Worm (Caenorhabditis elegans) whole organism, L2 larva: ENCODE measurements around the gene C30B5.2.

Experiments
- Y55F3AM.14 ChIP-seq: fragments of 200-800 bp; sonication (Bioruptor generic); optimal IDR thresholded peaks from 2 replicates; lab custom pipeline; 2018; ENCODE audit warnings: mild to moderate bottlenecking, missing genetic modification characterization, missing compliant biosample characterization
- lin-39 ChIP-seq: fragments of 150-350 bp; optimal IDR thresholded peaks from 2 replicates; lab custom pipeline; 2014; ENCODE audit warnings: missing biosample characterization, missing genetic modification reagents, missing genetic modification characterization
- nhr-11 ChIP-seq: fragments of 150-350 bp; optimal IDR thresholded peaks from 2 replicates; lab custom pipeline; 2014; ENCODE audit warnings: missing biosample characterization, missing genetic modification characterization
- sma-3 ChIP-seq: sonication (generic microtip); optimal IDR thresholded peaks from 2 replicates; lab custom pipeline; 2016; ENCODE audit warnings: missing genetic modification reagents, missing genetic modification characterization, missing compliant biosample characterization
- ztf-11 ChIP-seq: sonication (generic microtip); optimal IDR thresholded peaks from 2 replicates; lab custom pipeline; 2017; ENCODE audit warnings: missing biosample characterization, missing genetic modification characterization

- TF ChIP-seq Y55F3AM.14: no peak
- TF ChIP-seq lin-39 (tag; lab: Kevin White, UChicago): no peak
- no peak for TF ChIP-seq sma-3 (GFP tag; lab: Kevin White, UChicago)
- TF ChIP-seq nhr-11 (tag; lab: Kevin White, UChicago): no peak
- no peak for TF ChIP-seq ztf-11
Measured at ce11 chrII:6236093-6236945, 39.3 kb downstream of the C30B5.2 start.
